Fruit fly (Drosophila melanogaster) whole organism, adult: ENCODE data around the gene Abd-B.

ENCODE experiments used
- CG11617 ChIP-seq: fragments of 200-800 bp; sonication (Bioruptor generic); optimal IDR thresholded peaks from 2 replicates; lab custom pipeline; 2017; ENCODE audit warnings: mild to moderate bottlenecking, missing biosample characterization, missing genetic modification reagents, missing genetic modification characterization
- CG12768 ChIP-seq: fragments of 200-800 bp; sonication (Bioruptor generic); optimal IDR thresholded peaks from 2 replicates; lab custom pipeline; 2017; ENCODE audit warnings: missing biosample characterization, missing genetic modification characterization, mild to moderate bottlenecking, moderate library complexity, missing genetic modification reagents
- CG14711 ChIP-seq: fragments of 200-800 bp; sonication (Bioruptor generic); optimal IDR thresholded peaks from 2 replicates; lab custom pipeline; 2018; ENCODE audit warnings: missing biosample characterization, mild to moderate bottlenecking, missing genetic modification characterization, moderate library complexity
- CG1620 ChIP-seq: fragments of 200-800 bp; sonication (Bioruptor generic); optimal IDR thresholded peaks from 2 replicates; lab custom pipeline; 2016; ENCODE audit warnings: missing biosample characterization, missing genetic modification characterization
- CG33017 ChIP-seq: fragments of 200-800 bp; sonication (Bioruptor generic); optimal IDR thresholded peaks from 2 replicates; lab custom pipeline; 2018; ENCODE audit warnings: missing biosample characterization, mild to moderate bottlenecking, missing genetic modification characterization, moderate library complexity
- CG5204 ChIP-seq: fragments of 200-800 bp; sonication (Bioruptor generic); optimal IDR thresholded peaks from 2 replicates; lab custom pipeline; 2016; ENCODE audit warnings: missing biosample characterization, missing genetic modification characterization
- CG7045 ChIP-seq: fragments of 200-800 bp; sonication (Bioruptor generic); optimal IDR thresholded peaks from 2 replicates; lab custom pipeline; 2017; ENCODE audit warnings: missing biosample characterization, mild to moderate bottlenecking, missing genetic modification characterization
- CG7101 ChIP-seq: fragments of 200-800 bp; sonication (Bioruptor generic); optimal IDR thresholded peaks from 2 replicates; lab custom pipeline; 2018; ENCODE audit warnings: missing biosample characterization, mild to moderate bottlenecking, missing genetic modification characterization, moderate library complexity
- Clk ChIP-seq: fragments of 200-800 bp; sonication (Bioruptor generic); optimal IDR thresholded peaks from 2 replicates; lab custom pipeline; 2017; ENCODE audit warnings: missing biosample characterization, missing genetic modification characterization
- Crg-1 ChIP-seq: fragments of 200-800 bp; sonication (Bioruptor generic); optimal IDR thresholded peaks from 2 replicates; lab custom pipeline; 2016; ENCODE audit warnings: missing biosample characterization, missing genetic modification characterization
- Hr96 ChIP-seq: fragments of 200-800 bp; sonication (Bioruptor generic); optimal IDR thresholded peaks from 2 replicates; lab custom pipeline; 2016; ENCODE audit warnings: missing biosample characterization, missing genetic modification characterization
- Mnt ChIP-seq: fragments of 200-800 bp; sonication (Bioruptor generic); optimal IDR thresholded peaks from 2 replicates; lab custom pipeline; 2016; ENCODE audit warnings: missing biosample characterization, mild to moderate bottlenecking, missing genetic modification characterization
- bab1 ChIP-seq: fragments of 200-800 bp; sonication (Bioruptor generic); optimal IDR thresholded peaks from 3 replicates; lab custom pipeline; 2019; ENCODE audit warnings: missing biosample characterization, mild to moderate bottlenecking, missing genetic modification characterization, moderate library complexity
- cic ChIP-seq: fragments of 200-800 bp; sonication (Bioruptor generic); optimal IDR thresholded peaks from 2 replicates; lab custom pipeline; 2017; ENCODE audit warnings: missing biosample characterization, mild to moderate bottlenecking, missing genetic modification characterization, moderate library complexity
- cnc ChIP-seq, 2 experiments: fragments of >200 bp; optimal IDR thresholded peaks; 2 replicates each; lab custom pipeline; 2017
- kay ChIP-seq: fragments of 200-800 bp; sonication (Bioruptor generic); peaks from one replicate; lab custom pipeline; 2016; ENCODE audit warnings: missing biosample characterization, missing genetic modification characterization, borderline replicate concordance
- ovo ChIP-seq: fragments of 200-800 bp; sonication (Bioruptor generic); optimal IDR thresholded peaks from 2 replicates; lab custom pipeline; 2016; ENCODE audit warnings: missing biosample characterization, missing genetic modification characterization
- pad ChIP-seq: fragments of 200-800 bp; sonication (Bioruptor generic); optimal IDR thresholded peaks from 3 replicates; lab custom pipeline; 2017; ENCODE audit warnings: missing biosample characterization, missing genetic modification characterization, mild to moderate bottlenecking, moderate library complexity, missing genetic modification reagents
- tj ChIP-seq: fragments of 200-800 bp; sonication (Bioruptor generic); optimal IDR thresholded peaks from 3 replicates; lab custom pipeline; 2017; ENCODE audit warnings: missing biosample characterization, mild to moderate bottlenecking, missing genetic modification characterization, moderate library complexity
- toe ChIP-seq: fragments of 200-800 bp; sonication (Bioruptor generic); optimal IDR thresholded peaks from 2 replicates; lab custom pipeline; 2016; ENCODE audit warnings: missing biosample characterization, missing genetic modification characterization

Gene Abd-B

DNA sequence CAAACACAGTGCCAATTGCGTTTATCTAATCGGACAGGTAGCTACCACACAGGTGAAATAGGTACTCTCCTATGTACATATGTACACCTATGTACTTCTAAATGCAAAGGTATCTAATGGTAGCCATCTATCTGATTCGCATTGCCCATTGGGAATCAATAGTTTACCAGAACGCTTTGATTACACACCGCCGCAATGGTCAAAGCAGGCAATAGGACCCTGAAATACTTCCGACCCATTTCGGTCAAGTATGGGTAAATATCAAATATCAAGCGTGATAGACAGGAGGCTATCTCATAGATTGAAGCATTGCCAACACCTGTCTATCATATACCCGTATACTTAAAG lies 36.6 kb upstream of the Abd-B start:
- TF ChIP-seq ovo (no peak), CG7101 (no peak), CG33017 (tag; lab: Kevin White, UChicago) (no peak), tj (GFP tag; lab: Kevin White, UChicago) (no peak), CG1620 (no peak), cic (no peak), Clk (GFP tag; lab: Kevin White, UChicago) (no peak), CG11617 (GFP tag; lab: Kevin White, UChicago) (no peak), CG5204 (GFP tag; lab: Kevin White, UChicago) (no peak), kay (GFP tag; lab: Kevin White, UChicago) (no peak)

DNA sequence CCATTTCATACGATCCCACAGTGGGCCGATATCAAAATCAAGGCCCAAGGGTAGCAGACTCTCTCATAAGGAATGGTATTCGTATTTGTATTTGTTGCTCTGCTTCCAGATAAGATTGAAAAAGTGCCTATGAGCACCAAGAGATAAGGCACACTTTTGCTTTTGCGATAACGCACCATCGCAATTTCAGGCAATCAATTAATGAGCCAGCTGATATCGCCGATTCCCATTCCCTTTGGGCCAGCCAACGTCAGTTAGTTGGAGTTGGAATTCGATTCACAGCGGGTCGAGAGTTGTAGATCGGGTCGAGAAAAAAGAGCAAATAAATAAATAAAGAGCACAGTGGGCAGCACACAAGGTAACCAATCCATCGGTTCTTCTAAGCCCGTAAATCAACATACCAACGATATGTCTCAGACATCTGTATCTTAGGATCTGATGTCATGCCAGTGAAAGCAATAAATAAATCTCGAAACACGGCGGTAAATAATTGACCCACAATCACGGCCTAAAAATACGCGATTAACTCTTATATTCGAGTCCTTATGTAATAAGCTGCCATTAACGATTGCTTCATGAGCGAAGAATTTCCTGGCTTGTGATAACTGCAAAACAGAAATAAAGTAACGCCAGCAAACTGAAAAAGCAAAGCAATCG lies 36.1 kb upstream of the Abd-B start, which contains the start of gene CG8907:
CG8907 (plus strand) TSS at position 252 of the 657 bp plus-strand sequence.
- TF ChIP-seq kay (GFP tag; lab: Kevin White, UChicago), result peak; percentile 46
- peak; percentile 20 for TF ChIP-seq cic
- TF ChIP-seq pad, result no peak
- TF ChIP-seq CG7045 (GFP tag; lab: Kevin White, UChicago), result no peak

DNA sequence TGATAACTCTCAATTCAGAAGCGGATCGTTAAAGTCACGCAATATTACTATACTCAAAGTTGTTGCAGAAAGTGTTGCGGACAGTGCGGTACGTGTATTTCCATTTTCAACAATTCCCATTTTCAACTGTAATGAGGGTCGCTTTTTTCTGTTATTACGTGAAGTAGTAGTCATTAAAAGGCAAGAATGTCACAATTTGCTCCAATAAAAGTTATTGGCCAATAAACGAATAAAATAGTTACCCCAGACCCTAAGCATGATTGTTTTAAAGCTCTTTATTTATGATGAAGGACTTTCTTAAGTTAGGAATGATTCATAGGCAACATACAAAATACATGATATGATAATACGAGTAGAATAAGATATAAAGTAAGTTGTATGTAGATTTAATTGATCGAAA lies 35.3 kb upstream of the Abd-B start:
- TF ChIP-seq CG33017 (tag; lab: Kevin White, UChicago) (no peak), CG11617 (GFP tag; lab: Kevin White, UChicago) (no peak), pad (no peak), ovo (no peak)

DNA sequence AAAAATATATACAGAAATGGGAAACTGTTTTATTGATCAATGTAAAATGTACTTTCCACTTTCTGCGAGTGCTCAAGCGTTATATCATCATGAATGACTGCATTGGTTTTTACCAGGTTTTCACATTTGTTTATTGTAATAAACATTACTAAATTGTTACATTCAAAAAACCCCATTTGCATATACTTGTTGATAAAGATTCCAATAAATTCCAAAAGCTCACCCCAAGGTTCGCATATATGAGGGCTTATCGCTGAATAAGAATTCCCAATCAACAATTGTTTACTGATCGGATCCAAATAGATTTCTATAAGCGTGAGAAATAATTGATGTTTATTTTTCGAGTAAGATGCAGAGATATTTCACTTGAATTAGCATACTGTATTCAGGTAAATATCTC lies 31.4 kb upstream of the Abd-B start:
- no peak for TF ChIP-seq cic
- no peak for TF ChIP-seq CG7101
- TF ChIP-seq CG33017 (tag; lab: Kevin White, UChicago), result no peak
- TF ChIP-seq CG12768 (GFP tag; lab: Kevin White, UChicago), result no peak
- no peak for TF ChIP-seq bab1 (GFP tag; lab: Kevin White, UChicago)
- no peak for TF ChIP-seq toe (GFP tag; lab: Kevin White, UChicago)
- no peak for TF ChIP-seq pad
- TF ChIP-seq Clk (GFP tag; lab: Kevin White, UChicago), result no peak
- no peak for TF ChIP-seq CG5204 (GFP tag; lab: Kevin White, UChicago)
- TF ChIP-seq CG11617 (GFP tag; lab: Kevin White, UChicago), result no peak
- no peak for TF ChIP-seq tj (GFP tag; lab: Kevin White, UChicago)
- no peak for TF ChIP-seq Mnt (GFP tag; lab: Kevin White, UChicago)
- no peak for TF ChIP-seq kay (GFP tag; lab: Kevin White, UChicago)
- TF ChIP-seq cnc (optimal IDR thresholded peaks at IDR 0.05; lab: Kevin White, UChicago), result no peak

DNA sequence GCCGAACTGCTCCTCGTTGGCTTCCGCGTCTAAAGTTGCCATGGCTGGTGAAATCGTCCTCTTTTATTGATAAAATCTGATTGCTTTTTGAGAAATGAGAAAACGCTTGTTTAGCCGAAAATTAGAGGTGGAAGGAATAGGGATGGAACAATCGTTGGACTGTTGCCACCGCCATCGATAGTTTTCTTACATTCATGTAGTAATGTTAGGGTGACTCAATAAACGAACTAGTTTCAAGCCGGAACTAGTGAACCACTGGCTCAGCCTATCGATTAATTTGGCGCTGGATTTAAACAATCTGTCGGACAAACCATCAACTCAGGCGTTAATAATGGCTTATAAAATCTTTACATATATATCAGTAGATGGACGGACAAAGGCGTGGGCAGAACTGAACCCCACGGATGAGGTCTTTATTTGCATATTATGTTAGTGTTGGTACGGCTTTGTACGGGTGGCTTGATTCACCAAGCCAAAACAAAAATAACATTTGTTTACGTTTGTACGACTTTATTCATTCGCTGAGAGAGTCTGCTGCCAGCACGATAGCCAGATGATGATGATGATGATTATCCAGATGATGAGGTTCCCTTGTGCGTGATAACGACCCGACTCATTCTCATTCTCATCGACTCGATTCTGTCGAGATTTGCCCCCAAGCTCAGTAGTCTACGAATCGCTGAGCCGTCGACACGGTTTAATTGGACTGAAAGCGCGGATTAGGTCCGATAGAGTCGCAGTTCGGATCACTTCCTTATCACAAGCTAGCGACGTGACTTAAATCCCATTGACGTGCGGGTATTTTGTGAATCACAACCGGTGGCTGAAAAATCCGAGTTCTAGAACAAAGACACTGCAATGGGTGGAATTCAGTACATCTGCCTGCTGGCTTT lies 30.4 kb upstream of the Abd-B start, which contains the start of the genes Sf3a1 and Irc:
Sf3a1 (minus strand) TSS at position 138 of the 893 bp plus-strand sequence.
Irc (plus strand) TSS at position 658 of the 893 bp plus-strand sequence.
- TF ChIP-seq Crg-1 (GFP tag; lab: Kevin White, UChicago), result peak; percentile 19
- TF ChIP-seq cnc (optimal IDR thresholded peaks at IDR 0.05; lab: Kevin White, UChicago), result no peak
- peak; percentile 20 for TF ChIP-seq CG7101
- no peak for TF ChIP-seq CG7045 (GFP tag; lab: Kevin White, UChicago)
- TF ChIP-seq CG1620, result peak; percentile 26
- TF ChIP-seq toe (GFP tag; lab: Kevin White, UChicago), result no peak
- TF ChIP-seq bab1 (GFP tag; lab: Kevin White, UChicago), result peak; percentile 45
- no peak for TF ChIP-seq CG14711
- TF ChIP-seq CG12768 (GFP tag; lab: Kevin White, UChicago), result peak; percentile 73
- no peak for TF ChIP-seq CG33017 (tag; lab: Kevin White, UChicago)
- no peak for TF ChIP-seq CG11617 (GFP tag; lab: Kevin White, UChicago)
- no peak for TF ChIP-seq tj (GFP tag; lab: Kevin White, UChicago)
- TF ChIP-seq Clk (GFP tag; lab: Kevin White, UChicago), result no peak
- peak; percentile 44 for TF ChIP-seq Mnt (GFP tag; lab: Kevin White, UChicago)
- TF ChIP-seq Hr96, result peak; percentile 25
- TF ChIP-seq cic, result peak; percentile 87
- TF ChIP-seq CG5204 (GFP tag; lab: Kevin White, UChicago), result no peak
- TF ChIP-seq ovo, result no peak
- TF ChIP-seq kay (GFP tag; lab: Kevin White, UChicago), result peak; percentile 94

DNA sequence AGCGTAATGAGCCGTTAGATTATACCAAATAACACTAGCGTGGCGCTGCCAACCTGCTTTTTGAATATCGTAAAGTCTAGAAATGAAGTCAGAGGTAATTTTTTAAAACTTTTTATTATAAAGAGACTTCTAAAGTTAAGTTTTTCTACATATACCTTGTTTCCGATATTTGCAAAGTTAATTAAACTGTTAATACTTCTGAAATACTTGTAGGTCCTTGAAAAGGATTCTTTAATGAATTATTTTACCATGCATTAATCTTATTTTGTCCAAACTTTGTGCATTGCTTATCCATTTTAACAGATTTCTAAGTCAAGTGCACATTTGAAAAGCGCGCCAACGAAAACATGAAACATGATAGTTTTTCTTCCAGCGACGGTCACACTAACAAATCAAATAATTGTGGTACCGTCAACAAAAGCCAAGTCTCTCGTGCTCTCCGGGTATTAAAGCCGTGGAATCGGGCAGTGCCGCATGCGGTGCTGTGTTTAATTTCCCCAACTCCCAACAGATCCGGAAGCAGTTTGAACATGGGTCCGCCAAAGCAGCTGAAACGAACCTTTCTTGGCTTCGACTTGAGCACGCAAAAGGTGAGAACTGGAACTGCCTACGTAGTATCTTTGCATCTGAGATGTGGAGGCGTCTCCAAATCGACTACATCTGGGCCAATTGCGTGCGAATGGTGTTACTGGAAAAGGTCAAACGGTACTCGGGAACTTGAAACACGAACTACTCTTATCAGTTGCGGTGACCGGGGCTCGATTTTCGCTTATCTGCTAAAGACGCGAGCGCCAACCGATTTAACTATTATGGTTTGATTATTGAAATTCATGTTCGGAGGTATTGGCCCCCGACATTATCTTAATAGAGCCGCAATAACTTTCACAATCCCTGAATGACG lies 24.3 kb upstream of the Abd-B start, which contains the start of the genes EMC2A and CG3534:
EMC2A (minus strand) TSS at position 13 of the 901 bp plus-strand sequence.
CG3534 (plus strand) TSS at position 388 of the 901 bp plus-strand sequence.
- TF ChIP-seq Mnt (GFP tag; lab: Kevin White, UChicago) (peak; percentile 13), kay (GFP tag; lab: Kevin White, UChicago) (peak; percentile 62), CG12768 (GFP tag; lab: Kevin White, UChicago) (no peak), CG7101 (no peak), cnc (optimal IDR thresholded peaks at IDR 0.05; lab: Kevin White, UChicago) (no peak), CG1620 (no peak), CG14711 (no peak), Clk (GFP tag; lab: Kevin White, UChicago) (no peak), toe (GFP tag; lab: Kevin White, UChicago) (peak; percentile 24), pad (peak; percentile 8), tj (GFP tag; lab: Kevin White, UChicago) (no peak), CG33017 (tag; lab: Kevin White, UChicago) (no peak), Crg-1 (GFP tag; lab: Kevin White, UChicago) (no peak), ovo (peak; percentile 7), cic (no peak), bab1 (GFP tag; lab: Kevin White, UChicago) (peak; percentile 49), CG7045 (GFP tag; lab: Kevin White, UChicago) (no peak)
